Worm (Caenorhabditis elegans) whole organism, L1 larva: ENCODE measurements around the gene C26D10.7.

ENCODE experiments used
- lsy-2 ChIP-seq, 2 experiments: fragments of 150-350 bp; optimal IDR thresholded peaks; 2 replicates each; lab custom pipeline; 2014; ENCODE audit warnings: missing biosample characterization in 2 of 2, missing genetic modification characterization in 2 of 2
- pqm-1 ChIP-seq: sonication (generic microtip); optimal IDR thresholded peaks from 3 replicates; lab custom pipeline; 2017; ENCODE audit warnings: missing biosample characterization, missing genetic modification characterization
- rnt-1 ChIP-seq: sonication (generic microtip); optimal IDR thresholded peaks from 2 replicates; lab custom pipeline; 2016; ENCODE audit warnings: mild to moderate bottlenecking, missing genetic modification characterization, moderate library complexity, missing compliant biosample characterization

DNA sequence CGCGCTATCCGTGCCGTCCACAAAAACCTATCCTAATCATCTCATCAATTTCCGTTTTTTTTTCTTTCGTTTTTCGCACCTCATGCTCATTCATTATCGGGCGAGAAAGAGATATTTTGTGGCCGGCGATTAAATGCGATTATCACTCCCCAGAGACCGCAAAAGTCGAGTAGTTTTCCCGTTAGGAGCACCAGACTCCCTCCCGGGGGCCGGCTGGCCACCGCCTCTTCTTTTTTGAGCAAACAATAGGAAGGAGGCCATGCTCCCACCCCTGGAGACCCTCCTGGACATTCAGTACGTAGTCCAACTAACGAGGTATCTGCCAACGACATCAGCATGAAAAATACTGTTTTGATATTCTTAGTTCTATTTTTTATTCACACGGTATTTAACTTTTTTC, 26.7 kb downstream of the C26D10.7 start, which contains the start of gene M195.2:
- TF ChIP-seq rnt-1 (tag; lab: Kevin White, UChicago), result no peak
- TF ChIP-seq pqm-1, result no peak
- TF ChIP-seq lsy-2 (tag; optimal IDR thresholded peaks at IDR 0.05; lab: Kevin White, UChicago), result no peak
